Fruit fly (Drosophila melanogaster) whole organism, wandering third instar larva: ENCODE results near the gene mRpL4.

Experiments
- CG9705 ChIP-seq: fragments of 200-800 bp; sonication (Bioruptor generic); optimal IDR thresholded peaks from 2 replicates; lab custom pipeline; 2018; ENCODE audit warnings: missing biosample characterization, mild to moderate bottlenecking, missing genetic modification characterization
- CrebA ChIP-seq: fragments of 200-800 bp; sonication (Bioruptor generic); optimal IDR thresholded peaks from 2 replicates; lab custom pipeline; 2016; ENCODE audit warnings: missing biosample characterization, mild to moderate bottlenecking, missing genetic modification characterization, borderline replicate concordance
- HLH106 ChIP-seq: fragments of 200-800 bp; optimal IDR thresholded peaks from 3 replicates; lab custom pipeline; 2019; ENCODE audit warnings: missing biosample characterization, mild to moderate bottlenecking, missing genetic modification characterization, moderate library complexity
- Hnf4 ChIP-seq: fragments of 200-800 bp; sonication (Bioruptor generic); optimal IDR thresholded peaks from 2 replicates; lab custom pipeline; 2016; ENCODE audit warnings: missing biosample characterization, mild to moderate bottlenecking, missing genetic modification characterization
- Hr83 ChIP-seq: fragments of 200-300 bp; sonication (Bioruptor generic); optimal IDR thresholded peaks from 2 replicates; lab custom pipeline; 2016; ENCODE audit warnings: missing biosample characterization, mild to moderate bottlenecking, missing genetic modification characterization, moderate library complexity; ENCODE audit not compliant: poor library complexity, severe bottlenecking
- Jra ChIP-seq: sonication (Bioruptor generic); optimal IDR thresholded peaks from 2 replicates; lab custom pipeline; 2016; ENCODE audit warnings: missing biosample characterization, missing genetic modification characterization
- Myc ChIP-seq: fragments of >200 bp; optimal IDR thresholded peaks from 2 replicates; lab custom pipeline; 2017
- N ChIP-seq: fragments of >200 bp; optimal IDR thresholded peaks from 2 replicates; lab custom pipeline; 2018; ENCODE audit warnings: missing biosample characterization, missing external identifiers, missing genetic modification characterization
- OdsH ChIP-seq: fragments of 200-800 bp; sonication (Bioruptor generic); optimal IDR thresholded peaks from 2 replicates; lab custom pipeline; 2016; ENCODE audit warnings: missing biosample characterization, mild to moderate bottlenecking, missing genetic modification characterization
- Rel ChIP-seq, 2 experiments: fragments of 200-800 bp; sonication (Bioruptor generic) in 1 of 2; optimal IDR thresholded peaks; 2 replicates in 1 of 2; 3 replicates in 1 of 2; lab custom pipeline; 2016 to 2019; ENCODE audit warnings: mild to moderate bottlenecking in 2 of 2, missing biosample characterization in 2 of 2, missing genetic modification characterization in 2 of 2, moderate library complexity in 1 of 2
- Sp1 ChIP-seq: fragments of 200-800 bp; sonication (Bioruptor generic); optimal IDR thresholded peaks from 3 replicates; lab custom pipeline; 2019; ENCODE audit warnings: missing biosample characterization, mild to moderate bottlenecking, missing genetic modification characterization, moderate library complexity
- Vsx2 ChIP-seq: fragments of 200-300, 225-300 bp; sonication (Bioruptor generic); optimal IDR thresholded peaks from 2 replicates; lab custom pipeline; 2018; ENCODE audit warnings: missing biosample characterization, missing genetic modification characterization; ENCODE audit not compliant: partially characterized antibody
- br ChIP-seq: fragments of 200-800 bp; sonication (Bioruptor generic); optimal IDR thresholded peaks from 2 replicates; lab custom pipeline; 2016; ENCODE audit warnings: missing biosample characterization, missing genetic modification characterization
- brk ChIP-seq: fragments of 200-800 bp; sonication (Bioruptor generic); optimal IDR thresholded peaks from 2 replicates; lab custom pipeline; 2016; ENCODE audit warnings: missing biosample characterization, mild to moderate bottlenecking, missing genetic modification characterization
- dl ChIP-seq, 2 experiments: fragments of 175-275, 200-275 bp in 1 of 2; fragments of 200-275 bp in 1 of 2; sonication (Bioruptor generic); optimal IDR thresholded peaks; lab custom pipeline; 2018; ENCODE audit warnings: mild to moderate bottlenecking in 2 of 2, missing biosample characterization in 2 of 2, missing genetic modification characterization in 2 of 2, moderate library complexity in 2 of 2; ENCODE audit not compliant: partially characterized antibody in 2 of 2, insufficient read depth in 1 of 2
- dmrt93B ChIP-seq: fragments of 200-800 bp; sonication (Bioruptor generic); optimal IDR thresholded peaks from 2 replicates; lab custom pipeline; 2018; ENCODE audit warnings: missing biosample characterization, mild to moderate bottlenecking, missing genetic modification characterization
- dsf ChIP-seq: sonication (Bioruptor generic); optimal IDR thresholded peaks from 2 replicates; lab custom pipeline; 2016; ENCODE audit warnings: missing biosample characterization, missing genetic modification characterization, borderline replicate concordance
- ey ChIP-seq: fragments of 200-800 bp; sonication (Bioruptor generic); optimal IDR thresholded peaks from 2 replicates; lab custom pipeline; 2016; ENCODE audit warnings: missing biosample characterization, missing genetic modification characterization
- foxo ChIP-seq, 2 experiments: fragments of 200-800 bp; sonication (Bioruptor generic); optimal IDR thresholded peaks; 2 replicates in 1 of 2; 3 replicates in 1 of 2; lab custom pipeline; 2016 to 2017; ENCODE audit warnings: missing biosample characterization in 2 of 2, missing genetic modification characterization in 2 of 2
- fru ChIP-seq: fragments of 200-800 bp; sonication (Bioruptor generic); optimal IDR thresholded peaks from 3 replicates; lab custom pipeline; 2016; ENCODE audit warnings: missing biosample characterization, mild to moderate bottlenecking, missing genetic modification characterization
- h ChIP-seq: fragments of 200-800 bp; sonication (Bioruptor generic); optimal IDR thresholded peaks from 3 replicates; lab custom pipeline; 2016; ENCODE audit warnings: missing biosample characterization, mild to moderate bottlenecking, missing genetic modification characterization
- psq ChIP-seq: fragments of 200-800 bp; sonication (Bioruptor generic); optimal IDR thresholded peaks from 3 replicates; lab custom pipeline; 2017; ENCODE audit warnings: missing biosample characterization, mild to moderate bottlenecking, missing genetic modification characterization, moderate library complexity
- rgr ChIP-seq: fragments of 200-800 bp; sonication (Bioruptor generic); optimal IDR thresholded peaks from 3 replicates; lab custom pipeline; 2016; ENCODE audit warnings: missing biosample characterization, mild to moderate bottlenecking, missing genetic modification characterization
- sage ChIP-seq: fragments of 200-800 bp; sonication (Bioruptor generic); optimal IDR thresholded peaks from 2 replicates; lab custom pipeline; 2016; ENCODE audit warnings: missing biosample characterization, mild to moderate bottlenecking, missing genetic modification characterization
- sv ChIP-seq: fragments of 200-800 bp; sonication (Bioruptor generic); optimal IDR thresholded peaks from 3 replicates; lab custom pipeline; 2016; ENCODE audit warnings: missing biosample characterization, missing genetic modification characterization
- tai ChIP-seq: sonication (Bioruptor generic); optimal IDR thresholded peaks from 2 replicates; lab custom pipeline; 2016; ENCODE audit warnings: missing biosample characterization, missing genetic modification characterization
- usp ChIP-seq: fragments of >200 bp; optimal IDR thresholded peaks from 2 replicates; lab custom pipeline; 2017; ENCODE audit warnings: missing biosample characterization, missing genetic modification characterization
- woc ChIP-seq: sonication (Bioruptor generic); optimal IDR thresholded peaks from 2 replicates; lab custom pipeline; 2016; ENCODE audit warnings: missing biosample characterization, mild to moderate bottlenecking, missing genetic modification characterization

The mRpL4 gene

DNA sequence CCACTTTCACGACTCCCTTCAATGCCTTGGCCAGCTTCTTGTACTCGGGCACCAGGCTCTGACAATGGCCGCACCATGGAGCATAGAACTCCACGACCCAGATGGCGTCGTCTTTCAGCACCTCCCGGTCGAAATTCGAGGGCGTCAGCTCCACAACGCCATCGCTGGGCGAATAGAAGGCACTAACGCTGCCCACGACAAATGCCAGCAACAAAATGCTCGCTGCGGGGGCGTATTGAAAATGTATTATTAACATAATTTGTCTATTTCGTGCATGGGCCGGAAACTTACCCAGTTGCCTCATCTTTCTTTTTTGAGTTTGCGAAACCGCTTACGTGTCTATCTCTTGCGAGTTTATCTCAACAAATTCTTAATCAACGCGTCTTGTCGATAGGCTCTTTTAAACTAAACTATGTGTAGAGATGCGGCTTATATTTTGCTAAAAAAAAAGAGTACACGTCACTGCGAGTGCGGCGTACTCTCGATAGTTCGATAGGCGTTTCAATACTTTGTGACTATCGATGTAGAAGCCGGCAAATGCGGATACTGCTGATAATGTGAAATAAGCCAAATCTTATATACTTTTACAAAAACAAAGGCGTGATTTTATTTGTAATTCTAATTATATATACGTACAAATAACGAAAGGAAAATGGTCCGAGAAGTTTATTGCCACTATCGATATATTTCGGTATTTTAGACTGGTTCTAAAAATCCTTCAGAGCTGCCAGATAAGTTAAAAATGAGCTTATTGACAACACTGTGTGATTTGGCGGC, 27.5 kb upstream of the mRpL4 start, which contains the start of gene CaBP1:
Gene CaBP1 (minus strand): TSS at position 487 of the 777 bp plus-strand sequence.
- peak; percentile 61 for TF ChIP-seq Myc (lab: Kevin White, UChicago)
- TF ChIP-seq CrebA (GFP tag; lab: Kevin White, UChicago) = peak; percentile 79
- no peak for TF ChIP-seq usp (GFP tag; lab: Kevin White, UChicago)
- peak; percentile 18 for TF ChIP-seq h (GFP tag; lab: Kevin White, UChicago)
- TF ChIP-seq Jra (GFP tag; lab: Kevin White, UChicago) = peak; percentile 20
- peak; percentile 50 for TF ChIP-seq brk
- TF ChIP-seq Rel (GFP tag; optimal IDR thresholded peaks at IDR 0.05; lab: Kevin White, UChicago) = no peak
- peak; percentile 4 for TF ChIP-seq Rel (tag; optimal IDR thresholded peaks at IDR 0.05; lab: Kevin White, UChicago)
- TF ChIP-seq Hnf4 = peak; percentile 20
- no peak for TF ChIP-seq dsf (GFP tag; lab: Kevin White, UChicago)
- TF ChIP-seq, all 38 proteins: peak for 7

dm6 chr2L:16353765-16354164, 24.8 kb upstream of the mRpL4 start:
- no peak for TF ChIP-seq HLH106 (tag; lab: Kevin White, UChicago)
- TF ChIP-seq Sp1 (GFP tag; lab: Kevin White, UChicago) = no peak
- no peak for TF ChIP-seq Hr83 (GFP tag; lab: Kevin White, UChicago)
- TF ChIP-seq ey (GFP tag; lab: Kevin White, UChicago) = no peak
- TF ChIP-seq Vsx2 (GFP tag; lab: Kevin White, UChicago) = no peak

DNA sequence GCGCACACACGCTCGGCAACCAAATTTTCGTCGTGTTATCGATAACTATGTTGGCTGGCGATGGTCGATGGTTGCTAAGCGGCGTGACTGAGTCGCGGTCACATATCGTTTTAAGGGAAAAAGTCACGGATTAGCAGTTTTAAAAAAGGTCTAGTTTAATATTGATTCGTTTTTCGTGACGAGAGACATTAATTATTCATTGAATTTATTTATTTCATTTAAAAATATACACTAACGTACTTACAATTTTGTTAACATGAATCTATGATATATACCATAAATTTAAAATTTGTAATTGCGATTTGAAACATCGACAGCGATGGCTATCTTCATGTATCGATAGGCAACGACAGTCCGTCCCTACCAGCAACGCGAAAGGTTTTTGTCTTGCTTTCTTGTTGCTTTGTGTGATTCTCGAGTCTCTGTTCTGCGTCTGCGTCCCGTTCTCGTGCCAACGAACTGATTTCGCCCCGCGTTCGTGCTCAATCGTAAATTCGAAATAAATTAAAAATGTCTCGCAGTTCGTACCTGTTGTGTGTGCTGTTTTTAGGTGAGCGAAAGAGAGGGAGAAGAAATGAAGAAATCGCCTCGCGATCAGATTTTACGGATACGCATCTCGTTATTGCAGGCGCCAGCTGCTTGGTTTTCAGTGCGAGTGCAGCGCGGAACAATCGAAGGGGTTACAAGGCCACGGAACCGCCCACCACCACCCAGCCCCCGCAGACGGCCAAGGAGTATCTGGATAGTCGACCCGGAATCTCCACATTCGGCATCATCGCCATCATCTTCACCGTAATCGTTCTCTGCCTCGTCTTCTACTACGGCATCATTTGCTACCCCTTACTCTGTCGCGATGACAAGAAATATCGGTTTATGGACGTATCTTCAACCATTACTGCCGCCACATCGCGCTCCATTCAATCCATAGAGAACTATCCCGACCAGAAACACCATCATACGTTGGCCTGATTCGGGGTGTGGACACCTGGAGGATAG, 24.0 kb upstream of the mRpL4 start, which contains the start of the genes Hyls1, chif and CG4455:
Gene Hyls1 (minus strand): TSS at position 44 of the 996 bp plus-strand sequence.
Gene chif (minus strand): TSS at position 44 of the 996 bp plus-strand sequence.
Gene CG4455 (plus strand): TSS at position 350 of the 996 bp plus-strand sequence.
- TF ChIP-seq CrebA (GFP tag; lab: Kevin White, UChicago) (no peak), HLH106 (tag; lab: Kevin White, UChicago) (peak; percentile 69), fru (peak; percentile 1), OdsH (GFP tag; lab: Kevin White, UChicago) (peak; percentile 40), sv (peak; percentile 13), dmrt93B (GFP tag; lab: Kevin White, UChicago) (peak; percentile 37), sage (GFP tag; lab: Kevin White, UChicago) (peak; percentile 46), tai (GFP tag; lab: Kevin White, UChicago) (peak; percentile 62), dl (GFP tag; optimal IDR thresholded peaks at IDR 0.05; lab: Kevin White, UChicago; ENCODE audit: insufficient read depth in 1 of 2, partially characterized antibody in 2 of 2) (no peak), Sp1 (GFP tag; lab: Kevin White, UChicago) (peak; percentile 58), woc (GFP tag; lab: Kevin White, UChicago) (peak; percentile 40), foxo (GFP tag; optimal IDR thresholded peaks at IDR 0.05; lab: Kevin White, UChicago) (peak in 1 of 2 experiments; percentile 55), Vsx2 (GFP tag; lab: Kevin White, UChicago) (no peak), br (no peak), dsf (GFP tag; lab: Kevin White, UChicago) (no peak), brk (peak; percentile 75), psq (GFP tag; lab: Kevin White, UChicago) (peak; percentile 85), h (GFP tag; lab: Kevin White, UChicago) (peak; percentile 36), N (GFP tag; lab: Kevin White, UChicago) (no peak), Hnf4 (peak; percentile 53), CG9705 (GFP tag; lab: Kevin White, UChicago) (peak; percentile 44), rgr (GFP tag; lab: Kevin White, UChicago) (peak; percentile 47), Rel (GFP tag; optimal IDR thresholded peaks at IDR 0.05; lab: Kevin White, UChicago) (no peak), Rel (tag; optimal IDR thresholded peaks at IDR 0.05; lab: Kevin White, UChicago) (peak; percentile 71), Hr83 (GFP tag; lab: Kevin White, UChicago) (peak; percentile 28)
